Fruit fly (Drosophila melanogaster) S2 (cell line): ENCODE data around the gene Inx5.

Experiments used
- CG8478 ChIP-seq: fragments of >200 bp; optimal IDR thresholded peaks from 2 replicates; lab custom pipeline; 2018
- CTCF ChIP-seq, 2 experiments: fragments of >200 bp; optimal IDR thresholded peaks; 2 replicates each; lab custom pipeline; 2018

- no peak for TF ChIP-seq CG8478
- TF ChIP-seq CTCF (optimal IDR thresholded peaks at IDR 0.05; lab: Kevin White, UChicago), result no peak
Observed at dm6 chrX:19167586-19168403, 2.9 kb downstream of the Inx5 start.
